Fruit fly (Drosophila melanogaster): ENCODE data around the gene CG7963.

CG7963 gene

DNA sequence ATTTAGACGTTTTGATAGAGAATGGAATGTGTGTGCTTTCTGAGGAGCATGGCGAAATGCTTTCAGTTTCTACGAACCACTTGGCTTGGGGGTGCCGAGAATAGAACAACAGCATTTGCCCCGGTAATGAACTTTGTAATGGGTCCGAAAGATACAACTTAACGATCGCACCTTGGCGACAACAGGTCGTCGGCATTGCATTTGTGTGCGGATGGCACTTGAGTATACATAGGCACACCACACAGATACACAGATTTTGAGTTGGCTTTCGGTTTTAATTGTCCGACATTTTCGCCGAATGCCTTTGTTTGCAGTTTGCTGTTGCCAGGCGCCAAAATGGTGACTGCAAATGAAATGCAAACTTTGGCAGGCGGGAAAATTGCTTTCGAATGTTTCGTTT is 8.6 kb upstream of the CG7963 start:
- TF ChIP-seq ttk (optimal IDR thresholded peaks at IDR 0.05), result no peak
- no peak for TF ChIP-seq h (optimal IDR thresholded peaks at IDR 0.05)
- no peak for TF ChIP-seq insv (optimal IDR thresholded peaks at IDR 0.05)

DNA sequence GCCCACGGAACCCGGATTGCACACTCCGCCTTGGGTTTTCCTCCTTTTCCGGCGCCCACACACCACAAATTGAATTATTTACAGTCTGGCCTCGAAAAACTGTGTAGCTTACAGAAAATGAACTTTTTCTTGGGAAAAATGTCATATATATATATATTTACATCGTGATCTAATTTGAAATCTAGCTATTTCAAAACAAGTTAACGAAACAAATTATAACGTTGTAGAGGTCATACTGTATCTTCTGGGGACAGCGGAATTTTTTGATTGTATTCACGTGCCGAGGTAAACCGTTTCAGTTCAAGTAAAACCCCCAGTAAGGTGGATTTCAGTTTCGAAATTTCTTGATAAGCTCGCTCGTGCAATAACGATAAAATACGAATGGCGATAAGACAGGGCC is 8.2 kb upstream of the CG7963 start:
- no peak for TF ChIP-seq Myc (optimal IDR thresholded peaks at IDR 0.05)
- no peak for TF ChIP-seq h (optimal IDR thresholded peaks at IDR 0.05)
- no peak for TF ChIP-seq insv (optimal IDR thresholded peaks at IDR 0.05)
- no peak for TF ChIP-seq Sin3A (optimal IDR thresholded peaks at IDR 0.05)
- no peak for TF ChIP-seq ttk (optimal IDR thresholded peaks at IDR 0.05)
- TF ChIP-seq psq (optimal IDR thresholded peaks at IDR 0.05), result no peak

DNA sequence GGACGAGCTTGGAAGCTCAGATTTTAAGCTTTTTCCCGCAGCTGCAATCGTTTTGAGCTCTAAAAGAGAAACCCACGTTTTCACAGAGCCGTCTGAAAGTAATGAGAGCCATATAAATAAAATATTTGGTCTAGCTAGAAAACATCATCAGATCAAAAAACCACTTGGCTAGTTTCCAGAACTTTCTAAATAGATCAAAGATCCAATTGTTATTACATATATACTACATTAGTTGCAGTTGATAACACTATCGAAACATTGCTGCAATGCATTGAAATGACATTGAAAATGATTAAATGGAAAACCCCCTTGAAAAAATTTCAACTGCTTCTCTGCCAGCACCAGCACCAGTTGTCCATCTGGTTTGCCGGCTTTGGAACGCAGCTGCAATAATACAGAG is 7.7 kb upstream of the CG7963 start:
- TF ChIP-seq Sin3A (optimal IDR thresholded peaks at IDR 0.05) (no peak), Myc (optimal IDR thresholded peaks at IDR 0.05) (no peak), ttk (optimal IDR thresholded peaks at IDR 0.05) (no peak), h (optimal IDR thresholded peaks at IDR 0.05) (no peak), psq (optimal IDR thresholded peaks at IDR 0.05) (no peak), insv (optimal IDR thresholded peaks at IDR 0.05) (no peak)

DNA sequence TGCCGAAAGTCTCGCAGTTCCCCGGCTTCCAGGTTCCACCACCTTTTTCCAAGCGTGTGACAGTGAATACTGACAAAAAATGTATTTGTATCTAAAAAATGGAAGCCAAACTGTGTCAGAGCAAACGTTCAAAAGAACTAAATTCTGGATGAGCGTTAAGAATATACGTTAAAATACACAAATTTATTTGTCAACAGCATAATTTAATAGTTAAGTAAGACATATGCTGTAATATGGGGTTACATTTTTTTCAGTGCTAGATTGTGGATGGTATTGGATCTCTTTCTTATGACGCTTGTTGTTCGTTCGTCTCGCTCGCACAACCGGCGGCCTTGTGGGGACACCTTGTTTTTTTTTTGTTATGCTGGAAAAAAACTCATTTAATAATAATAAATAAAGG is 7.0 kb upstream of the CG7963 start:
- TF ChIP-seq Myc (optimal IDR thresholded peaks at IDR 0.05), result no peak
- no peak for TF ChIP-seq Sin3A (optimal IDR thresholded peaks at IDR 0.05)
- TF ChIP-seq insv (optimal IDR thresholded peaks at IDR 0.05), result no peak
- no peak for TF ChIP-seq psq (optimal IDR thresholded peaks at IDR 0.05)
- no peak for TF ChIP-seq ttk (optimal IDR thresholded peaks at IDR 0.05)
- TF ChIP-seq h (optimal IDR thresholded peaks at IDR 0.05), result no peak

DNA sequence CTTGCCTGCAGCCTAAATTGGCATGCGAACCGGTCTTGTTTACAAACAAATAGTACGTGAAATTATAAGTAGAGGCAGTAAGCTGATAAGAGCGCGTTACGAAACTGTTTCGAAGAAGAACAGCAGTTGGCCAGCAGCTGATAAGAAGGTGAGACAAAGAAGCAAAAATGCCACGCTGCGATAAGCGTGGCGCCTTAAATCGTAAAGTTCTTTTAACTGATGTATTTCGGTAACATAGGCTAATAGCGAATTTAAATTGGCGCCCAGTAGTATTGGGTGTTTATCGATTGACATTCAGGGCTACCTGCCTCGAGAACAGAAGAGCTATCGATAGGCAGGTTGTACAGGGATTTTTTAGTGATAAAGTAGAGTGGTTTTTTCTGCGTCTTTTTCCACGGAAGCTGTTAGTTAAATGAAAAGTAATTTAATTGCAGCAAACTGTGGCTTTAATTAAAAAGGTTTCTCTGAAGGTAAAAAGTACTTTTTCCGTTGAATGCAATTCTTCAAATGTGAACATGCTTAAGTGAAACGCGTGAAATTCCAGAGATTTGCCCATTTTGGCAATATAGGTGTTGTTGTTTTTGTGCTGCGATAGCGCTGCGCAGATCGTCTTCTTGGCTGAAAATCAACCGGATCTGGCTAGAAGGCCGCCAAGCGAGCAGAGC is 5.9 kb upstream of the CG7963 start, which contains the start of gene stck:
Gene stck, plus strand, starts transcription at position 353 of the 665 bp plus-strand sequence.
- no peak for TF ChIP-seq h (optimal IDR thresholded peaks at IDR 0.05)
- TF ChIP-seq psq (optimal IDR thresholded peaks at IDR 0.05), result no peak
- TF ChIP-seq ttk (optimal IDR thresholded peaks at IDR 0.05), result no peak
- TF ChIP-seq Myc (optimal IDR thresholded peaks at IDR 0.05), result no peak
- no peak for TF ChIP-seq insv (optimal IDR thresholded peaks at IDR 0.05)
- no peak for TF ChIP-seq Sin3A (optimal IDR thresholded peaks at IDR 0.05)

DNA sequence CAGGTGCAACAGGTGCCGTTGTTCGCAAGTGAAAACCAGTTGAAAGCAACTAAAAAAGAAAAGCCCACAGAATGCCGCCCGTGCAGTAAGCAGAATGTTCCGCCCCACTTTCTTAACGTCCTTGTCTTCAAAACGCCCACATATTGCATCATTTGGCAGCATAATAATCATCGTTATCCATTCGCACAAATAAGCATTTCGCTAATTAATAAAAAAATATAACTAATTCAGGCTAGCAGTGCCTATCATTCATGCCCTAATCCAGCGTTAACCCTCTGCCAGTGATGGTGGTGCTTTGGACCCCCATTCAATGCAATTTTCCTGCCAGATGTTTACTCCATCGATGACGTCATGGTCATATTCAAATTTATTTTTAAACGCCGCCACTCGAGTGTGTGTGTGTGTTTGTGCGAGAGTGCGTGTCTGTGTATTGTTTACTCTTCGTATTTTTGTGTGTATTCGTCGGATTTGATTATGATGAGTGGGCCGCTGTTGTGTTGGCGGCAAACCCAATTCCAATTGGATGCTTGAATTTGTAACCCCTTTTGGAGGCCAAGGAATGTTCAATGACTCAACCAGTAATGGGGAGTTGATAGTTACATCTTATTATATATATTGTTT is 5.1 kb upstream of the CG7963 start:
- TF ChIP-seq h (optimal IDR thresholded peaks at IDR 0.05), result no peak
- no peak for TF ChIP-seq Sin3A (optimal IDR thresholded peaks at IDR 0.05)
- TF ChIP-seq psq (optimal IDR thresholded peaks at IDR 0.05), result no peak
- no peak for TF ChIP-seq Myc (optimal IDR thresholded peaks at IDR 0.05)
- no peak for TF ChIP-seq ttk (optimal IDR thresholded peaks at IDR 0.05)
- no peak for TF ChIP-seq insv (optimal IDR thresholded peaks at IDR 0.05)

DNA sequence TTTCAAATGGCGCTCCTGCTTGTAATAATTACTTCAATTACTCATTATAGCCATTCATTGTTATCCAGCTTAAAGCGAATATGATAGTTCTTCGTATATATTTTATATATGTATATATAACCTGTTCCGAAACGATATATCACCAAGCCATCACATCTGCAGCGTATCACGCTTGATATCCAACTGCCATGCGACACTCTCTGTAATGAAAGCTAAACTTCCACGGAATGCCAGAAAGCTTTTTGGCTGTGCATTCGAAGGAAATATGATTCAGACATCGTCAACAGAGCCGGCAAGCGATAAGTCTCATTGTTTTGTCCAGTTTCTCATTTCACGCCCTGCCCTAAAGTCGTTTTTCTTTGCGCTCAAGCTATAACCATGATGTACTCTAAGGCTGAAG is 4.6 kb upstream of the CG7963 start:
- TF ChIP-seq ttk (optimal IDR thresholded peaks at IDR 0.05) (no peak), insv (optimal IDR thresholded peaks at IDR 0.05) (no peak), Sin3A (optimal IDR thresholded peaks at IDR 0.05) (no peak), Myc (optimal IDR thresholded peaks at IDR 0.05) (no peak), h (optimal IDR thresholded peaks at IDR 0.05) (no peak), psq (optimal IDR thresholded peaks at IDR 0.05) (no peak)

DNA sequence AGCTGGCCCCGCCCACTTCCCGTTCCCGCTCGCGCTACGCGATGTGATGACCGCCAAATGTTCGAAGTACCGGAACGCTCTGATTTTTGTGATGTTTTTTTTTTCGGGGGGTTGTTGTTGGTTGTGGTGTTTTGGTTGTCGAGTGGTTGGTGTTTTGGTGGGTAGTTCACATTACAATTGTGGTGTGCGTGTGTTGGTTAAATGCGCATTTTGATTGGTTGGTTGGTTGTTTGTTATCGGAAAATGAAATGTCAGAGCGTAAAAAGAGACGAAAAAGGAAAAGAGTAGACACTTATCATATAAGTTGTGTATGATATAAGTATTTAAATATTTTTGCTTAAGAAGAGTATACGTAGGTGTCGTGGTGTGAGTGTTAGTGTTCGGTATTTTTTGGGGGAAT is 5.9 kb downstream of the CG7963 start:
- TF ChIP-seq h (optimal IDR thresholded peaks at IDR 0.05), result no peak
- TF ChIP-seq insv (optimal IDR thresholded peaks at IDR 0.05), result no peak
- no peak for TF ChIP-seq psq (optimal IDR thresholded peaks at IDR 0.05)
- TF ChIP-seq ttk (optimal IDR thresholded peaks at IDR 0.05), result no peak
- no peak for TF ChIP-seq Myc (optimal IDR thresholded peaks at IDR 0.05)
- TF ChIP-seq Sin3A (optimal IDR thresholded peaks at IDR 0.05), result no peak

DNA sequence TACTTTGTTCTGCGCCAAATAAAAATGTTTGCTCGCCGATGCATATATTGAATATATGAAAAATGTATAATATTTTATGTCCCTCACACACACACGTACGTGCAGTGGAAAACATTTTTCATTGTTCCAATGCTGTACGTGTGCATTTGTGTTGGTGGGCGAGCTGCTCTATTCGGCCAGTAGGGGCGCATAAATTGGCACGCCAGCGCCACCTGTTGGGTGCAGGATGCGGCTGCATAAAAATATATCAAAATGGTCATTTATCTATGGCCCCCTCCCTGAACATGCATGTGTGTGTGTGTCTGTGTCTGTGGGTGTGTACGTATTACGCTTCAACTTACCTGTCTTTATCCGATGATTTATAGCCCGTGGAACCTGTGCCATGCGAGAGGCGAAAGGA is 27.0 kb downstream of the CG7963 start:
- TF ChIP-seq h (optimal IDR thresholded peaks at IDR 0.05) (no peak), psq (optimal IDR thresholded peaks at IDR 0.05) (no peak), ttk (optimal IDR thresholded peaks at IDR 0.05) (no peak), Sin3A (optimal IDR thresholded peaks at IDR 0.05) (no peak), Myc (optimal IDR thresholded peaks at IDR 0.05) (no peak), insv (optimal IDR thresholded peaks at IDR 0.05) (no peak)

All from Kc167 (cell line).